Worm (Caenorhabditis elegans): ENCODE results near the gene aptf-3.
A peak's percentile ranks its signal among the peaks of the same experiment; 100 is the strongest.

The aptf-3 gene

ce11 chrII:8602337-8602944 is 8.5 kb downstream of the aptf-3 start, which contains the start of the genes cpf-1 and rpl-26:
cpf-1 (minus strand) TSS chrII:8602440.
rpl-26 (plus strand) TSS chrII:8602785.
- TF ChIP-seq unc-42 (tag; optimal IDR thresholded peaks at IDR 0.05): peak; percentile 40
- TF ChIP-seq ceh-31 (tag; optimal IDR thresholded peaks at IDR 0.05): peak; percentile 9
- TF ChIP-seq ceh-6 (GFP tag; optimal IDR thresholded peaks at IDR 0.05): no peak
- TF ChIP-seq nfya-1 (tag; optimal IDR thresholded peaks at IDR 0.05): peak; percentile 36

ce11 chrII:8603567-8604359 is 9.8 kb downstream of the aptf-3 start, which contains the start of gene suf-1:
suf-1 (plus strand) TSS chrII:8603846.
- TF ChIP-seq nfya-1 (tag; optimal IDR thresholded peaks at IDR 0.05): peak; percentile 31
- peak; percentile 65 for TF ChIP-seq ama-1 (optimal IDR thresholded peaks at IDR 0.05)
- no peak for TF ChIP-seq ceh-22 (tag; optimal IDR thresholded peaks at IDR 0.05)
- no peak for TF ChIP-seq madf-2 (tag; optimal IDR thresholded peaks at IDR 0.05)
- TF ChIP-seq unc-42 (tag; optimal IDR thresholded peaks at IDR 0.05): peak; percentile 48

- TF ChIP-seq fax-1 (tag; optimal IDR thresholded peaks at IDR 0.05): no peak
- no peak for TF ChIP-seq hlh-8 (tag; optimal IDR thresholded peaks at IDR 0.05)
- no peak for TF ChIP-seq lin-11 (tag; optimal IDR thresholded peaks at IDR 0.05)
- no peak for TF ChIP-seq ceh-9 (tag; optimal IDR thresholded peaks at IDR 0.05)
- no peak for TF ChIP-seq K09A11.1 (tag; optimal IDR thresholded peaks at IDR 0.05; ENCODE audit: insufficient read depth)
- no peak for TF ChIP-seq fkh-6 (tag; optimal IDR thresholded peaks at IDR 0.05)
- TF ChIP-seq ets-4 (tag; optimal IDR thresholded peaks at IDR 0.05): no peak
- TF ChIP-seq elt-4 (tag; optimal IDR thresholded peaks at IDR 0.05): no peak
- no peak for TF ChIP-seq ztf-16 (tag; optimal IDR thresholded peaks at IDR 0.05)
- no peak for TF ChIP-seq ceh-2 (tag; optimal IDR thresholded peaks at IDR 0.05)
- TF ChIP-seq hlh-13 (GFP tag; optimal IDR thresholded peaks at IDR 0.05): no peak
- no peak for TF ChIP-seq npax-4 (tag; optimal IDR thresholded peaks at IDR 0.05)
- no peak for TF ChIP-seq T23F11.4 (GFP tag; optimal IDR thresholded peaks at IDR 0.05)
- no peak for TF ChIP-seq pat-9 (tag; optimal IDR thresholded peaks at IDR 0.05)
- no peak for TF ChIP-seq pha-2 (tag; optimal IDR thresholded peaks at IDR 0.05)
- TF ChIP-seq C08G9.2 (tag; optimal IDR thresholded peaks at IDR 0.05): no peak
- no peak for TF ChIP-seq pqm-1 (tag; optimal IDR thresholded peaks at IDR 0.05)
Measured at ce11 chrII:8606549-8606948, 12.6 kb downstream of the aptf-3 start, which contains the start of gene F28C6.8. F28C6.8 (plus strand) TSS chrII:8606849.

DNA sequence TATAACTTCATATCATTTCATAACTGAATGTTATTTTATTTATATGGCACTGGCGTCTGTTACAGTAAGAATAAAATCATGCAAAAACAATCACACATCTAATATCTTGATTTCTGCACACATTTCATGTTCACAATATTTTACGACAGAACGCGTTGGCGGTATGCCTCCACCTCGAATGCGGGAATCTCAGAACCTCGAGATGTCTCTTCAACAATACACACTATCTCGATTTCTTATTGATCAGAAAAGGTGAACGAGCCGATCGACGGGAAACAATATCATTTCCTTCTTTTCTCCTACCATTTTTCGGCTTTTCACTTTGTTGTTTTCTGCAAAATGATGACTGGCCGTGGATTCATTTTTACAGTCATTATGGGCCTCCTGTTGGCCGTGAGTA is 13.7 kb downstream of the aptf-3 start, which contains the start of gene F28C6.10:
Gene F28C6.10 (plus strand): TSS at position 301 of the 400 bp plus-strand sequence.
- TF ChIP-seq sox-4 (tag; optimal IDR thresholded peaks at IDR 0.05) (no peak), ztf-16 (tag; optimal IDR thresholded peaks at IDR 0.05) (no peak), ceh-9 (tag; optimal IDR thresholded peaks at IDR 0.05) (no peak), Y22D7AL.16 (tag; optimal IDR thresholded peaks at IDR 0.05) (no peak), gmeb-2 (tag; optimal IDR thresholded peaks at IDR 0.05) (no peak), rnt-1 (tag; optimal IDR thresholded peaks at IDR 0.05) (no peak), fkh-6 (tag; optimal IDR thresholded peaks at IDR 0.05) (no peak), ahr-1 (tag; optimal IDR thresholded peaks at IDR 0.05) (no peak), ceh-24 (tag; optimal IDR thresholded peaks at IDR 0.05) (no peak), pha-2 (tag; optimal IDR thresholded peaks at IDR 0.05) (no peak), pax-1 (tag; optimal IDR thresholded peaks at IDR 0.05) (no peak), nhr-11 (tag; optimal IDR thresholded peaks at IDR 0.05) (no peak), npax-4 (tag; optimal IDR thresholded peaks at IDR 0.05) (no peak), pros-1 (tag; optimal IDR thresholded peaks at IDR 0.05) (no peak), hlh-13 (GFP tag; optimal IDR thresholded peaks at IDR 0.05) (no peak), unc-55 (GFP tag; optimal IDR thresholded peaks at IDR 0.05) (no peak), sox-2 (GFP tag; IDR thresholded peaks at IDR 0.05) (no peak), ceh-22 (tag; optimal IDR thresholded peaks at IDR 0.05) (no peak), unc-3 (GFP tag; conservative IDR thresholded peaks at IDR 0.05) (no peak), unc-3 (tag; optimal IDR thresholded peaks at IDR 0.05) (no peak)
